Worm (Caenorhabditis elegans): ENCODE data around the gene mrck-1.

The mrck-1 gene

ce11 chrV:6240735-6241134 is 26.4 kb downstream of the mrck-1 start (continued):
- TF ChIP-seq snpc-1.1 (tag; optimal IDR thresholded peaks at IDR 0.05; ENCODE audit: insufficient read depth): no peak
- TF ChIP-seq athp-1 (tag; optimal IDR thresholded peaks at IDR 0.05): no peak
- TF ChIP-seq K12H6.12 (tag; optimal IDR thresholded peaks at IDR 0.05): no peak
- TF ChIP-seq sptf-2 (GFP tag; optimal IDR thresholded peaks at IDR 0.05): no peak
- no peak for TF ChIP-seq efl-1 (GFP tag; optimal IDR thresholded peaks at IDR 0.05)
- TF ChIP-seq Y56A3A.18 (GFP tag; IDR thresholded peaks at IDR 0.05): no peak
- TF ChIP-seq nfya-2 (GFP tag; IDR thresholded peaks at IDR 0.05): no peak
- no peak for TF ChIP-seq snpc-4 (GFP tag; optimal IDR thresholded peaks at IDR 0.05)
- no peak for TF ChIP-seq snpc-4 (tag; optimal IDR thresholded peaks at IDR 0.05)
- TF ChIP-seq ztf-6 (GFP tag; IDR thresholded peaks at IDR 0.05): no peak
- no peak for TF ChIP-seq ceh-79 (tag; optimal IDR thresholded peaks at IDR 0.05)
- TF ChIP-seq hlh-26 (GFP tag; conservative IDR thresholded peaks at IDR 0.05): no peak
- TF ChIP-seq nfyb-1 (GFP tag; IDR thresholded peaks at IDR 0.05): no peak
- no peak for TF ChIP-seq ceh-91 (GFP tag; IDR thresholded peaks at IDR 0.05)
- peak; percentile 88 for TF ChIP-seq pha-4 (tag; optimal IDR thresholded peaks at IDR 0.05)
- TF ChIP-seq ets-4 (GFP tag; optimal IDR thresholded peaks at IDR 0.05): no peak
- no peak for TF ChIP-seq Y53F4B.3 (GFP tag; IDR thresholded peaks at IDR 0.05)
- no peak for TF ChIP-seq fkh-3 (tag; optimal IDR thresholded peaks at IDR 0.05)
- no peak for TF ChIP-seq hlh-12 (tag; optimal IDR thresholded peaks at IDR 0.05)
- no peak for TF ChIP-seq sdz-38 (tag; optimal IDR thresholded peaks at IDR 0.05)
- no peak for TF ChIP-seq snpc-3.4 (tag; optimal IDR thresholded peaks at IDR 0.05)
- no peak for TF ChIP-seq hmg-20 (GFP tag; IDR thresholded peaks at IDR 0.05)
- TF ChIP-seq egrh-3 (GFP tag; IDR thresholded peaks at IDR 0.05): no peak
- TF ChIP-seq dpff-1 (tag; optimal IDR thresholded peaks at IDR 0.05): no peak
- TF ChIP-seq ceh-27 (GFP tag; optimal IDR thresholded peaks at IDR 0.05): peak; percentile 20
- TF ChIP-seq tbx-9 (tag; optimal IDR thresholded peaks at IDR 0.05; ENCODE audit: borderline replicate concordance): no peak
- no peak for TF ChIP-seq gei-17 (GFP tag; optimal IDR thresholded peaks at IDR 0.05)
- TF ChIP-seq atf-7 (tag; optimal IDR thresholded peaks at IDR 0.05): peak; percentile 29
- TF ChIP-seq T07F8.4 (tag; optimal IDR thresholded peaks at IDR 0.05): no peak
- no peak for TF ChIP-seq F37B4.10 (GFP tag; IDR thresholded peaks at IDR 0.05)
- no peak for TF ChIP-seq aptf-2 (GFP tag; conservative IDR thresholded peaks at IDR 0.05)
- no peak for TF ChIP-seq akir-1 (GFP tag; optimal IDR thresholded peaks at IDR 0.05)
- TF ChIP-seq xnd-1 (tag; optimal IDR thresholded peaks at IDR 0.05): no peak
- TF ChIP-seq madf-3 (GFP tag; IDR thresholded peaks at IDR 0.05): no peak
- TF ChIP-seq lin-26 (GFP tag; IDR thresholded peaks at IDR 0.05): no peak
- peak; percentile 48 for TF ChIP-seq lin-40 (tag; optimal IDR thresholded peaks at IDR 0.05)
- no peak for TF ChIP-seq egl-44 (GFP tag; IDR thresholded peaks at IDR 0.05)
- TF ChIP-seq rpc-1 (optimal IDR thresholded peaks at IDR 0.05): no peak
- TF ChIP-seq rpc-1 (tag; optimal IDR thresholded peaks at IDR 0.05): no peak
- no peak for TF ChIP-seq unc-130 (GFP tag; optimal IDR thresholded peaks at IDR 0.05)
- no peak for TF ChIP-seq ztf-28 (GFP tag; IDR thresholded peaks at IDR 0.05)
- no peak for TF ChIP-seq Y53G8AR.9 (GFP tag; conservative IDR thresholded peaks at IDR 0.05)
- no peak for TF ChIP-seq T26A5.8 (tag; optimal IDR thresholded peaks at IDR 0.05)
- no peak for TF ChIP-seq B0035.1 (tag; optimal IDR thresholded peaks at IDR 0.05)
- no peak for TF ChIP-seq lin-54 (GFP tag; optimal IDR thresholded peaks at IDR 0.05)
- no peak for TF ChIP-seq B0261.1 (tag; optimal IDR thresholded peaks at IDR 0.05)
- no peak for TF ChIP-seq attf-3 (GFP tag; conservative IDR thresholded peaks at IDR 0.05)
- no peak for TF ChIP-seq egl-18 (GFP tag; IDR thresholded peaks at IDR 0.05)
- no peak for TF ChIP-seq C17E4.6 (GFP tag; IDR thresholded peaks at IDR 0.05)
- no peak for TF ChIP-seq nhr-90 (tag; optimal IDR thresholded peaks at IDR 0.05)
- TF ChIP-seq F23B12.7 (tag; optimal IDR thresholded peaks at IDR 0.05; ENCODE audit: insufficient read depth): no peak
